Worm (Caenorhabditis elegans) whole organism, young adult: ENCODE measurements around the gene noa-1.

Experiments used
- B0019.2 ChIP-seq: fragments of 200-800 bp; sonication (Bioruptor generic); conservative IDR thresholded peaks from 2 replicates; pipeline ENCODE4 v1.3.6; 2022; ENCODE audit warnings: missing genetic modification reagents, missing genetic modification characterization, missing compliant biosample characterization
- B0035.1 ChIP-seq: sonication (generic microtip); optimal IDR thresholded peaks from 2 replicates; lab custom pipeline; 2016; ENCODE audit warnings: missing genetic modification characterization, mild to moderate bottlenecking, missing compliant biosample characterization, missing genotype, missing genetic modification reagents
- F52B5.7 ChIP-seq: sonication (generic microtip); optimal IDR thresholded peaks from 2 replicates; lab custom pipeline; 2016; ENCODE audit warnings: mild to moderate bottlenecking, missing genetic modification characterization, missing compliant biosample characterization
- Y56A3A.18 ChIP-seq: fragments of 200-800 bp; sonication (Bioruptor generic); IDR thresholded peaks from 2 replicates; pipeline ENCODE4 v1.3.6; 2022; ENCODE audit warnings: missing genetic modification reagents, missing genetic modification characterization, missing compliant biosample characterization
- ZK185.1 ChIP-seq: sonication (generic microtip); optimal IDR thresholded peaks from 2 replicates; lab custom pipeline; 2016; ENCODE audit warnings: mild to moderate bottlenecking, missing genetic modification characterization, missing compliant biosample characterization; ENCODE audit not compliant: poor library complexity, severe bottlenecking
- aptf-2 ChIP-seq: fragments of 200-800 bp; sonication (Bioruptor generic); conservative IDR thresholded peaks from 2 replicates; pipeline ENCODE4 v1.3.6; 2022; ENCODE audit warnings: missing genetic modification reagents, missing genetic modification characterization, missing compliant biosample characterization
- atf-7 ChIP-seq: sonication (generic microtip); optimal IDR thresholded peaks from 2 replicates; lab custom pipeline; 2017; ENCODE audit warnings: mild to moderate bottlenecking, missing genetic modification characterization, missing compliant biosample characterization
- athp-1 ChIP-seq: sonication (generic microtip); optimal IDR thresholded peaks from 2 replicates; lab custom pipeline; 2017; ENCODE audit warnings: mild to moderate bottlenecking, missing genetic modification characterization, missing compliant biosample characterization
- attf-5 ChIP-seq: fragments of 200-800 bp; sonication (Bioruptor generic); optimal IDR thresholded peaks from 2 replicates; lab custom pipeline; 2018; ENCODE audit warnings: mild to moderate bottlenecking, missing genetic modification characterization, missing compliant biosample characterization
- cebp-1 ChIP-seq, 2 experiments: fragments of 200-800 bp in 1 of 2; sonication (Bioruptor generic) in 1 of 2; sonication (generic microtip) in 1 of 2; IDR thresholded peaks in 1 of 2; optimal IDR thresholded peaks in 1 of 2; 2 replicates each; pipeline versions ENCODE4 v1.3.6 to Lab custom; 2017 to 2022; ENCODE audit warnings: missing compliant biosample characterization in 2 of 2, missing genetic modification characterization in 2 of 2, mild to moderate bottlenecking in 1 of 2, missing genetic modification reagents in 1 of 2, moderate library complexity in 1 of 2
- ceh-27 ChIP-seq: fragments of 200-800 bp; sonication (Bioruptor generic); optimal IDR thresholded peaks from 2 replicates; lab custom pipeline; 2018; ENCODE audit warnings: mild to moderate bottlenecking, missing genetic modification characterization, moderate library complexity, missing compliant biosample characterization
- chd-7 ChIP-seq: sonication (generic microtip); optimal IDR thresholded peaks from 2 replicates; lab custom pipeline; 2016; ENCODE audit warnings: mild to moderate bottlenecking, missing genetic modification characterization, moderate library complexity, missing compliant biosample characterization
- egrh-3 ChIP-seq: fragments of 200-800 bp; sonication (Bioruptor generic); IDR thresholded peaks from 2 replicates; pipeline ENCODE4 v1.3.6; 2022; ENCODE audit warnings: missing genetic modification reagents, missing genetic modification characterization, missing compliant biosample characterization
- ekl-4 ChIP-seq: fragments of 200-800 bp; sonication (Bioruptor generic); IDR thresholded peaks from 2 replicates; pipeline ENCODE4 v1.3.6; 2022; ENCODE audit warnings: missing genetic modification reagents, missing genetic modification characterization, missing compliant biosample characterization
- fkh-3 ChIP-seq: sonication (generic microtip); optimal IDR thresholded peaks from 2 replicates; lab custom pipeline; 2016; ENCODE audit warnings: mild to moderate bottlenecking, missing genetic modification characterization, missing compliant biosample characterization
- hmg-1.2 ChIP-seq: fragments of 200-800 bp; sonication (Bioruptor generic); IDR thresholded peaks from 2 replicates; pipeline ENCODE4 v1.3.6; 2022; ENCODE audit warnings: missing genetic modification reagents, missing genetic modification characterization, missing compliant biosample characterization
- hsf-1 ChIP-seq: fragments of 200-800 bp; sonication (Bioruptor generic); IDR thresholded peaks from 2 replicates; pipeline ENCODE4 v1.3.6; 2022; ENCODE audit warnings: missing genetic modification reagents, missing genetic modification characterization, missing compliant biosample characterization
- lag-1 ChIP-seq: fragments of 200-800 bp; sonication (Bioruptor generic); IDR thresholded peaks from 2 replicates; pipeline ENCODE4 v1.3.6; 2022; ENCODE audit warnings: missing genetic modification reagents, missing genetic modification characterization, missing compliant biosample characterization
- let-607 ChIP-seq, 2 experiments: fragments of 200-800 bp in 1 of 2; sonication (Bioruptor generic) in 1 of 2; sonication (generic microtip) in 1 of 2; optimal IDR thresholded peaks; 2 replicates each; lab custom pipeline; 2016 to 2018; ENCODE audit warnings: mild to moderate bottlenecking in 2 of 2, missing compliant biosample characterization in 2 of 2, missing genetic modification characterization in 2 of 2, moderate library complexity in 2 of 2, missing genotype in 1 of 2
- lin-35 ChIP-seq, 3 experiments: fragments of 150-350 bp in 2 of 3; sonication (generic microtip) in 1 of 3; optimal IDR thresholded peaks; 2 replicates each; lab custom pipeline; 2014 to 2018; ENCODE audit warnings: missing biosample characterization in 3 of 3, missing genetic modification characterization in 3 of 3, missing genetic modification reagents in 3 of 3
- lin-54 ChIP-seq: fragments of 200-800 bp; sonication (Bioruptor generic); optimal IDR thresholded peaks from 2 replicates; lab custom pipeline; 2018; ENCODE audit warnings: mild to moderate bottlenecking, missing genetic modification characterization, missing compliant biosample characterization
- lsl-1 ChIP-seq: fragments of 200-800 bp; sonication (Bioruptor generic); optimal IDR thresholded peaks from 2 replicates; lab custom pipeline; 2018; ENCODE audit warnings: mild to moderate bottlenecking, missing genetic modification characterization, moderate library complexity, missing compliant biosample characterization
- madf-6 ChIP-seq: fragments of 200-800 bp; sonication (Bioruptor generic); IDR thresholded peaks from 2 replicates; pipeline ENCODE4 v1.3.6; 2022; ENCODE audit warnings: missing genetic modification reagents, missing genetic modification characterization, missing compliant biosample characterization
- mcd-1 ChIP-seq: fragments of 200-800 bp; sonication (Bioruptor generic); IDR thresholded peaks from 2 replicates; pipeline ENCODE4 v1.3.6; 2022; ENCODE audit warnings: missing genetic modification reagents, missing genetic modification characterization, missing compliant biosample characterization
- nhr-120 ChIP-seq: fragments of 200-800 bp; sonication (Bioruptor generic); IDR thresholded peaks from 2 replicates; pipeline ENCODE4 v1.3.6; 2022; ENCODE audit warnings: missing genetic modification characterization, missing compliant biosample characterization
- nhr-179 ChIP-seq: sonication (generic microtip); optimal IDR thresholded peaks from 2 replicates; lab custom pipeline; 2016; ENCODE audit warnings: mild to moderate bottlenecking, missing genetic modification characterization, missing compliant biosample characterization
- nhr-27 ChIP-seq: fragments of 200-800 bp; sonication (Bioruptor generic); optimal IDR thresholded peaks from 2 replicates; lab custom pipeline; 2018; ENCODE audit warnings: mild to moderate bottlenecking, missing genetic modification characterization, moderate library complexity, missing compliant biosample characterization
- nhr-80 ChIP-seq: sonication (generic microtip); optimal IDR thresholded peaks from 2 replicates; lab custom pipeline; 2016; ENCODE audit warnings: missing genetic modification characterization, missing compliant biosample characterization
- pha-4 ChIP-seq: fragments of 150-350 bp; sonication (generic microtip); optimal IDR thresholded peaks from 2 replicates; lab custom pipeline; 2014; ENCODE audit warnings: missing biosample characterization, missing genetic modification reagents, missing genetic modification characterization
- snpc-3.4 ChIP-seq: sonication (generic microtip); optimal IDR thresholded peaks from 2 replicates; lab custom pipeline; 2017; ENCODE audit warnings: missing genetic modification characterization, mild to moderate bottlenecking, missing compliant biosample characterization, antibody characterized with exemption, moderate library complexity, missing genotype, missing genetic modification reagents
- snpc-4 ChIP-seq, 5 experiments: fragments of 150-350 bp in 1 of 5; sonication (generic microtip) in 4 of 5; optimal IDR thresholded peaks; 2 replicates each; lab custom pipeline; 2014 to 2018; ENCODE audit warnings: missing genetic modification characterization in 5 of 5, missing biosample characterization in 3 of 5, antibody characterized with exemption in 2 of 5, mild to moderate bottlenecking in 2 of 5, missing compliant biosample characterization in 2 of 5, missing genotype in 2 of 5, moderate library complexity in 2 of 5, missing genetic modification reagents in 1 of 5
- unc-62 ChIP-seq: fragments of 150-350 bp; optimal IDR thresholded peaks from 2 replicates; lab custom pipeline; 2014; ENCODE audit warnings: missing biosample characterization, missing genetic modification reagents, missing genetic modification characterization
- ztf-18 ChIP-seq: sonication (generic microtip); optimal IDR thresholded peaks from 2 replicates; lab custom pipeline; 2016; ENCODE audit warnings: missing genotype, mild to moderate bottlenecking, missing genetic modification characterization, missing compliant biosample characterization
- ztf-26 ChIP-seq: sonication (generic microtip); optimal IDR thresholded peaks from 2 replicates; lab custom pipeline; 2017; ENCODE audit warnings: missing genetic modification characterization, missing compliant biosample characterization

The noa-1 gene

DNA sequence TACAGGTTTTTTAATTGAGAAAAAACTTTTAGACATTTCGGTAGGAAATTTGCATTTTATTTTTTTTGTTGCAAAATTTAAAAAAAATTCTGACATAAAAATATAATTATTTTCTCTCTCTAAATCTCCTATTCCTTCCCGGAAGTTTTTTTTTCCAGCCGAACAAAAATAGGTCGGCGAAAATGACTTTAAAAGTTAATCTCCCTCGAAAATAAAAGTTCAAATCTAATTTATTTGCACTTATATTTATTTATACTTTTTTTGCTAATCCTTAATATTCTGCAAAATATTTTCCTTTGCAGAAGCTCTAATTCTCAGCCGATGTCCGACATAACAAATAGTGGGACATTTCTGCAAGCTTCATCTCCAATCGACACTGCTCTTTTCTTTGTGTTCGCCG is 39.3 kb downstream of the noa-1 start, which contains the start of gene F45H10.5:
TSS of gene F45H10.5 (plus strand) at position 301 of the 400 bp plus-strand sequence.
- TF ChIP-seq lsl-1 (GFP tag; lab: Kevin White, UChicago) (no peak), cebp-1 (GFP tag; IDR thresholded peaks at IDR 0.05; lab: Robert Waterston, UW) (no peak), cebp-1 (tag; optimal IDR thresholded peaks at IDR 0.05; lab: Kevin White, UChicago) (no peak), ceh-27 (GFP tag; lab: Kevin White, UChicago) (no peak), F52B5.7 (tag; lab: Kevin White, UChicago) (no peak), nhr-120 (GFP tag; lab: Robert Waterston, UW) (no peak), let-607 (tag; optimal IDR thresholded peaks at IDR 0.05; lab: Kevin White, UChicago) (no peak), unc-62 (no peak), nhr-27 (tag; lab: Kevin White, UChicago) (no peak)

ce11 chrII:13500582-13500981 is 40.3 kb downstream of the noa-1 start:
- TF ChIP-seq nhr-179 (tag; lab: Kevin White, UChicago), result no peak
- no peak for TF ChIP-seq B0019.2 (GFP tag; lab: Robert Waterston, UW)
- TF ChIP-seq hsf-1, result no peak
- no peak for TF ChIP-seq pha-4
- TF ChIP-seq B0035.1, result no peak

DNA sequence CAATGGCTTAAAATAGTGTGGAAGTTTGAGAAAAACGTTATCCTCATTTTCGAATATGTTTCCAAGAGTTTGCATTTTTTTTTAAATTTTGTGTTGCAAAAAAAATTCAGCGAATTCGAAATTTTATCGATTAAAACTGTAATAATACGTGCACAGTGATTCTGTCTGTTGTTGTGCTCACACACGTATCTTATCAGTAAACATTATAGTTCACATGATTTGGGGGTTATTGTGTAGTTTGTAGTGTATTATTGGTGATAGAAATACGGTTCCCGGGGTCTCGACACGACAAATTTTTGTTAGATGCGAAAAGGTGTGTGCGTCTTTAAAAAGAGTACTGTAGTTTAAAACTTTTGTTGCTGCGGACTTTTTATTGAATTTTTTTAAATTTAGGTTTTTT is 45.1 kb downstream of the noa-1 start, which contains the start of gene drr-1:
TSS of gene drr-1 (minus strand) at position 183 of the 400 bp plus-strand sequence.
- no peak for TF ChIP-seq unc-62
- TF ChIP-seq nhr-80 (tag; lab: Kevin White, UChicago), result peak; percentile 38
- TF ChIP-seq, all 124 proteins: peak for 1

- TF ChIP-seq egrh-3 (GFP tag; lab: Robert Waterston, UW), result no peak
- peak; percentile 75 for TF ChIP-seq lsl-1 (GFP tag; lab: Kevin White, UChicago)
- TF ChIP-seq ZK185.1 (tag; lab: Kevin White, UChicago), result no peak
- TF ChIP-seq madf-6, result peak; percentile 65
- no peak for TF ChIP-seq aptf-2 (GFP tag; lab: Robert Waterston, UW)
- no peak for TF ChIP-seq attf-5 (GFP tag; lab: Kevin White, UChicago)
- no peak for TF ChIP-seq lag-1 (GFP tag; lab: Robert Waterston, UW)
- no peak for TF ChIP-seq Y56A3A.18 (GFP tag; lab: Robert Waterston, UW)
- peak in 1 of 3 experiments; percentile 8 for TF ChIP-seq lin-35 (GFP tag; optimal IDR thresholded peaks at IDR 0.05; lab: Kevin White, UChicago)
- no peak for TF ChIP-seq fkh-3 (tag; lab: Kevin White, UChicago)
- peak; percentile 9 for TF ChIP-seq snpc-3.4 (tag; lab: Kevin White, UChicago)
- peak; percentile 88 for TF ChIP-seq athp-1
- no peak for TF ChIP-seq snpc-4 (GFP tag; optimal IDR thresholded peaks at IDR 0.05; lab: Kevin White, UChicago)
- TF ChIP-seq snpc-4 (tag; optimal IDR thresholded peaks at IDR 0.05; lab: Kevin White, UChicago), result peak in 1 of 4 experiments; percentile 31
- TF ChIP-seq nhr-120 (GFP tag; lab: Robert Waterston, UW), result no peak
- no peak for TF ChIP-seq cebp-1 (GFP tag; IDR thresholded peaks at IDR 0.05; lab: Robert Waterston, UW)
- TF ChIP-seq cebp-1 (tag; optimal IDR thresholded peaks at IDR 0.05; lab: Kevin White, UChicago), result peak; percentile 10
- TF ChIP-seq mcd-1 (GFP tag; lab: Robert Waterston, UW), result peak; percentile 26; the same call in 1 of the 2 replicates
- no peak for TF ChIP-seq ekl-4 (GFP tag; lab: Robert Waterston, UW)
- TF ChIP-seq lin-54 (GFP tag; lab: Kevin White, UChicago), result peak; percentile 33
- no peak for TF ChIP-seq unc-62
- no peak for TF ChIP-seq chd-7 (tag; lab: Kevin White, UChicago)
- TF ChIP-seq hmg-1.2 (GFP tag; lab: Robert Waterston, UW), result 0 out of 2 replicates have a peak, but pooled peaks have one; percentile 12
- no peak for TF ChIP-seq ztf-18 (tag; lab: Kevin White, UChicago)
- TF ChIP-seq atf-7, result no peak
- no peak for TF ChIP-seq ztf-26 (tag; lab: Kevin White, UChicago)
- TF ChIP-seq, all 124 proteins: peak for 10
Measured at ce11 chrII:13494762-13495161, 46.1 kb downstream of the noa-1 start.
